Worm (Caenorhabditis elegans): ENCODE data around the gene glb-2.

The glb-2 gene

ce11 chrIV:7230198-7230597 lies 32.8 kb downstream of the glb-2 start, which contains the start of gene cap-1 (continued):
- TF ChIP-seq pag-3 (tag; optimal IDR thresholded peaks at IDR 0.05; ENCODE audit: borderline replicate concordance): no peak
- peak; percentile 46 for TF ChIP-seq ceh-2 (tag; optimal IDR thresholded peaks at IDR 0.05)
- TF ChIP-seq unc-3 (GFP tag; conservative IDR thresholded peaks at IDR 0.05): no peak
- peak; percentile 37 for TF ChIP-seq unc-3 (tag; optimal IDR thresholded peaks at IDR 0.05)

ce11 chrIV:7228208-7228607 lies 34.8 kb downstream of the glb-2 start, which contains the start of gene D2024.5:
Gene D2024.5 (minus strand): TSS chrIV:7228308.
- TF ChIP-seq syd-9 (tag; optimal IDR thresholded peaks at IDR 0.05): no peak
- no peak for TF ChIP-seq pag-3 (tag; optimal IDR thresholded peaks at IDR 0.05; ENCODE audit: borderline replicate concordance)
- no peak for TF ChIP-seq ceh-31 (tag; optimal IDR thresholded peaks at IDR 0.05)
- TF ChIP-seq hlh-8 (tag; optimal IDR thresholded peaks at IDR 0.05): no peak
- TF ChIP-seq ceh-24 (tag; optimal IDR thresholded peaks at IDR 0.05): no peak
- TF ChIP-seq ceh-45 (GFP tag; IDR thresholded peaks at IDR 0.05): no peak
- TF ChIP-seq pqm-1 (tag; optimal IDR thresholded peaks at IDR 0.05): no peak
- TF ChIP-seq eyg-1 (tag; optimal IDR thresholded peaks at IDR 0.05): no peak
- no peak for TF ChIP-seq zip-5 (tag; optimal IDR thresholded peaks at IDR 0.05)
- no peak for TF ChIP-seq unc-3 (GFP tag; conservative IDR thresholded peaks at IDR 0.05)
- TF ChIP-seq unc-3 (tag; optimal IDR thresholded peaks at IDR 0.05): no peak
- no peak for TF ChIP-seq pax-1 (tag; optimal IDR thresholded peaks at IDR 0.05)
- no peak for TF ChIP-seq gmeb-2 (tag; optimal IDR thresholded peaks at IDR 0.05)
- no peak for TF ChIP-seq K09A11.1 (tag; optimal IDR thresholded peaks at IDR 0.05; ENCODE audit: insufficient read depth)
- no peak for TF ChIP-seq pha-4 (tag; optimal IDR thresholded peaks at IDR 0.05)
- no peak for TF ChIP-seq nhr-232 (tag; optimal IDR thresholded peaks at IDR 0.05)
- no peak for TF ChIP-seq npax-4 (tag; optimal IDR thresholded peaks at IDR 0.05)
- no peak for TF ChIP-seq hlh-13 (GFP tag; optimal IDR thresholded peaks at IDR 0.05)
- no peak for TF ChIP-seq unc-55 (GFP tag; optimal IDR thresholded peaks at IDR 0.05)
- no peak for TF ChIP-seq dmd-4 (tag; optimal IDR thresholded peaks at IDR 0.05; ENCODE audit: borderline replicate concordance)

ce11 chrIV:7227072-7227471 lies 36.0 kb downstream of the glb-2 start, which contains the start of gene R13A1.10:
Gene R13A1.10 (minus strand): TSS chrIV:7227172.
- TF ChIP-seq ceh-45 (GFP tag; IDR thresholded peaks at IDR 0.05): no peak
- no peak for TF ChIP-seq fax-1 (tag; optimal IDR thresholded peaks at IDR 0.05)
- no peak for TF ChIP-seq zip-5 (tag; optimal IDR thresholded peaks at IDR 0.05)
- TF ChIP-seq ceh-2 (tag; optimal IDR thresholded peaks at IDR 0.05): no peak
- TF ChIP-seq dmd-4 (tag; optimal IDR thresholded peaks at IDR 0.05; ENCODE audit: borderline replicate concordance): no peak
- no peak for TF ChIP-seq ztf-16 (tag; optimal IDR thresholded peaks at IDR 0.05)
- no peak for TF ChIP-seq ama-1 (optimal IDR thresholded peaks at IDR 0.05)
- TF ChIP-seq unc-3 (GFP tag; conservative IDR thresholded peaks at IDR 0.05): no peak
- TF ChIP-seq unc-3 (tag; optimal IDR thresholded peaks at IDR 0.05): no peak
- TF ChIP-seq ceh-48 (tag; optimal IDR thresholded peaks at IDR 0.05): no peak
- no peak for TF ChIP-seq pha-2 (tag; optimal IDR thresholded peaks at IDR 0.05)
- TF ChIP-seq K09A11.1 (tag; optimal IDR thresholded peaks at IDR 0.05; ENCODE audit: insufficient read depth): no peak
- TF ChIP-seq lin-11 (tag; optimal IDR thresholded peaks at IDR 0.05): no peak
- no peak for TF ChIP-seq fkh-6 (tag; optimal IDR thresholded peaks at IDR 0.05)
- TF ChIP-seq ceh-31 (tag; optimal IDR thresholded peaks at IDR 0.05): no peak

ce11 chrIV:7222088-7222487 lies 40.9 kb downstream of the glb-2 start:
- TF ChIP-seq ahr-1 (tag; optimal IDR thresholded peaks at IDR 0.05): no peak
- no peak for TF ChIP-seq gmeb-2 (tag; optimal IDR thresholded peaks at IDR 0.05)
- no peak for TF ChIP-seq pag-3 (tag; optimal IDR thresholded peaks at IDR 0.05; ENCODE audit: borderline replicate concordance)
- peak; percentile 66 for TF ChIP-seq unc-42 (tag; optimal IDR thresholded peaks at IDR 0.05)
- TF ChIP-seq pha-2 (tag; optimal IDR thresholded peaks at IDR 0.05): no peak
- TF ChIP-seq ceh-30 (tag; optimal IDR thresholded peaks at IDR 0.05): no peak
- no peak for TF ChIP-seq pha-4 (tag; optimal IDR thresholded peaks at IDR 0.05)
- TF ChIP-seq ceh-48 (tag; optimal IDR thresholded peaks at IDR 0.05): no peak

ce11 chrIV:7219398-7220087 lies 43.5 kb downstream of the glb-2 start, which contains the start of the genes glb-23 and R13A1.1:
Gene glb-23 (minus strand): TSS chrIV:7219498.
Gene R13A1.1 (plus strand): TSS chrIV:7220037.
- no peak for TF ChIP-seq T23F11.4 (GFP tag; optimal IDR thresholded peaks at IDR 0.05)
- no peak for TF ChIP-seq hlh-13 (GFP tag; optimal IDR thresholded peaks at IDR 0.05)
- no peak for TF ChIP-seq elt-4 (tag; optimal IDR thresholded peaks at IDR 0.05)
- TF ChIP-seq nhr-232 (tag; optimal IDR thresholded peaks at IDR 0.05): no peak
- TF ChIP-seq ztf-16 (tag; optimal IDR thresholded peaks at IDR 0.05): no peak
- TF ChIP-seq hlh-15 (tag; optimal IDR thresholded peaks at IDR 0.05): no peak
- no peak for TF ChIP-seq pha-2 (tag; optimal IDR thresholded peaks at IDR 0.05)
- TF ChIP-seq hlh-6 (tag; optimal IDR thresholded peaks at IDR 0.05): no peak
- no peak for TF ChIP-seq npax-4 (tag; optimal IDR thresholded peaks at IDR 0.05)
- no peak for TF ChIP-seq fkh-6 (tag; optimal IDR thresholded peaks at IDR 0.05)
- TF ChIP-seq lim-6 (tag; optimal IDR thresholded peaks at IDR 0.05): no peak
